Fruit fly (Drosophila melanogaster): ENCODE results near the gene CG32453.
"Not testable (repeated sequence)": the region's sequence is repeated elsewhere in the genome, so short reads cannot be mapped to it uniquely, and the experiment has no call there.

The CG32453 gene

dm6 chr3L:22717137-22717767 is 20.2 kb downstream of the CG32453 start, which contains the start of the genes ArfGAP3 and CG32452:
ArfGAP3 (minus strand) TSS chr3L:22717577.
CG32452 (plus strand) TSS chr3L:22717728.
- TF ChIP-seq dsf (GFP tag; optimal IDR thresholded peaks at IDR 0.05; ENCODE audit: borderline replicate concordance) (no peak), pan (optimal IDR thresholded peaks at IDR 0.05) (no peak), rgr (GFP tag; optimal IDR thresholded peaks at IDR 0.05) (peak; percentile 67), Dif (GFP tag; optimal IDR thresholded peaks at IDR 0.05; ENCODE audit: partially characterized antibody) (no peak), br (GFP tag; optimal IDR thresholded peaks at IDR 0.05) (no peak), OdsH (GFP tag; optimal IDR thresholded peaks at IDR 0.05) (peak; percentile 26), fru (GFP tag; optimal IDR thresholded peaks at IDR 0.05) (peak; percentile 66), psq (GFP tag; optimal IDR thresholded peaks at IDR 0.05) (peak; percentile 50), woc (GFP tag; optimal IDR thresholded peaks at IDR 0.05) (peak; percentile 75), sage (GFP tag; optimal IDR thresholded peaks at IDR 0.05) (no peak), GATAd (GFP tag; optimal IDR thresholded peaks at IDR 0.05) (peak; percentile 63), sv (GFP tag; optimal IDR thresholded peaks at IDR 0.05) (peak; percentile 62), Sp1 (GFP tag; optimal IDR thresholded peaks at IDR 0.05) (peak; percentile 68), ey (GFP tag; optimal IDR thresholded peaks at IDR 0.05) (peak; percentile 73), jim (GFP tag; optimal IDR thresholded peaks at IDR 0.05) (no peak), dl (GFP tag; optimal IDR thresholded peaks at IDR 0.05; ENCODE audit: insufficient read depth in 1 of 2, partially characterized antibody in 2 of 2) (no peak), N (GFP tag; optimal IDR thresholded peaks at IDR 0.05) (no peak), HLH106 (tag; optimal IDR thresholded peaks at IDR 0.05) (peak; percentile 77), dmrt93B (GFP tag; optimal IDR thresholded peaks at IDR 0.05) (peak; percentile 38), Dfd (GFP tag; optimal IDR thresholded peaks at IDR 0.05) (no peak), Hnf4 (GFP tag; optimal IDR thresholded peaks at IDR 0.05) (no peak), Rel (GFP tag; optimal IDR thresholded peaks at IDR 0.05) (no peak), Rel (tag; optimal IDR thresholded peaks at IDR 0.05) (peak; percentile 9), Mio (GFP tag; optimal IDR thresholded peaks at IDR 0.05) (no peak), CrebA (GFP tag; optimal IDR thresholded peaks at IDR 0.05; ENCODE audit: borderline replicate concordance) (no peak), Vsx2 (GFP tag; optimal IDR thresholded peaks at IDR 0.05; ENCODE audit: partially characterized antibody) (no peak), usp (GFP tag; optimal IDR thresholded peaks at IDR 0.05) (no peak), Abd-B (GFP tag; optimal IDR thresholded peaks at IDR 0.05) (no peak), Myc (optimal IDR thresholded peaks at IDR 0.05) (peak; percentile 74), lola (GFP tag; optimal IDR thresholded peaks at IDR 0.05) (no peak), foxo (GFP tag; optimal IDR thresholded peaks at IDR 0.05) (peak in 1 of 2 experiments; percentile 79), Hr78 (GFP tag; optimal IDR thresholded peaks at IDR 0.05) (no peak), brk (GFP tag; optimal IDR thresholded peaks at IDR 0.05) (no peak), CG9705 (GFP tag; optimal IDR thresholded peaks at IDR 0.05) (peak; percentile 62), Jra (GFP tag; optimal IDR thresholded peaks at IDR 0.05) (peak; percentile 68), Hr83 (GFP tag; optimal IDR thresholded peaks at IDR 0.05; ENCODE audit: poor library complexity, severe bottlenecking) (peak; percentile 74), CG32264 (GFP tag; optimal IDR thresholded peaks at IDR 0.05) (no peak), h (GFP tag; optimal IDR thresholded peaks at IDR 0.05) (peak; percentile 70), tai (GFP tag; optimal IDR thresholded peaks at IDR 0.05) (no peak)

dm6 chr3L:22720694-22721270 is 23.8 kb downstream of the CG32453 start, which contains the start of gene mael:
mael (plus strand) TSS chr3L:22721203.
- TF ChIP-seq HLH106 (tag; optimal IDR thresholded peaks at IDR 0.05); CrebA (GFP tag; optimal IDR thresholded peaks at IDR 0.05; ENCODE audit: borderline replicate concordance); N (GFP tag; optimal IDR thresholded peaks at IDR 0.05): not testable (repeated sequence)
